Fruit fly (Drosophila melanogaster): ENCODE results near the gene Acsx2.

Gene Acsx2

dm6 chr3R:19730953-19731482 lies 47.5 kb upstream of the Acsx2 start:
- TF ChIP-seq zen2 (GFP tag; IDR thresholded peaks at IDR 0.05; ENCODE audit: partially characterized antibody) (peak; percentile 4; the same call in 1 of the 3 replicates), CG5953 (GFP tag; IDR thresholded peaks at IDR 0.05) (no peak), chinmo (GFP tag; IDR thresholded peaks at IDR 0.05; ENCODE audit: partially characterized antibody) (0 out of 4 replicates have a peak, but pooled peaks have one; percentile 7), Trl (optimal IDR thresholded peaks at IDR 0.05) (peak; percentile 46 to 70), Trl (GFP tag; optimal IDR thresholded peaks at IDR 0.05) (no peak), ewg (GFP tag; optimal IDR thresholded peaks at IDR 0.05) (peak; percentile 41), Adf1 (GFP tag; IDR thresholded peaks at IDR 0.05) (peak; percentile 92), cg (GFP tag; optimal IDR thresholded peaks at IDR 0.05) (peak; percentile 44), CG11504 (tag; optimal IDR thresholded peaks at IDR 0.05) (no peak), zfh2 (GFP tag; optimal IDR thresholded peaks at IDR 0.05) (no peak), CG8478 (optimal IDR thresholded peaks at IDR 0.05) (peak; percentile 9), row (GFP tag; IDR thresholded peaks at IDR 0.05) (no peak), CG11247 (GFP tag; IDR thresholded peaks at IDR 0.05) (no peak)

dm6 chr3R:19742893-19743292 lies 35.7 kb upstream of the Acsx2 start:
- TF ChIP-seq GATAe (GFP tag; conservative IDR thresholded peaks at IDR 0.05) (0 out of 2 replicates have a peak, but pooled peaks have one; percentile 30), BtbVII (GFP tag; optimal IDR thresholded peaks at IDR 0.05) (no peak), twi (tag; optimal IDR thresholded peaks at IDR 0.05) (no peak), Hr78 (GFP tag; optimal IDR thresholded peaks at IDR 0.05) (peak in 1 of 2 experiments; percentile 68), CG1529 (GFP tag; optimal IDR thresholded peaks at IDR 0.05) (no peak), Myb (GFP tag; optimal IDR thresholded peaks at IDR 0.05) (no peak), zen (tag; optimal IDR thresholded peaks at IDR 0.05) (no peak), bab2 (GFP tag; optimal IDR thresholded peaks at IDR 0.05) (no peak), sug (tag; optimal IDR thresholded peaks at IDR 0.05) (peak; percentile 92), fru (optimal IDR thresholded peaks at IDR 0.05) (no peak), Hey (tag; optimal IDR thresholded peaks at IDR 0.05) (peak; percentile 65), gro (GFP tag; optimal IDR thresholded peaks at IDR 0.05) (no peak), sc (optimal IDR thresholded peaks at IDR 0.05) (no peak), sc (GFP tag; optimal IDR thresholded peaks at IDR 0.05) (no peak), crol (GFP tag; IDR thresholded peaks at IDR 0.05) (peak; percentile 43; the same call in 1 of the 2 replicates), grn (GFP tag; optimal IDR thresholded peaks at IDR 0.05) (no peak), ttk (GFP tag; IDR thresholded peaks at IDR 0.05) (0 out of 2 replicates have a peak, but pooled peaks have one; percentile 30), Fer2 (tag; optimal IDR thresholded peaks at IDR 0.05) (no peak), sna (GFP tag; IDR thresholded peaks at IDR 0.05; ENCODE audit: partially characterized antibody) (no peak), grau (tag; optimal IDR thresholded peaks at IDR 0.05) (no peak), exex (tag; optimal IDR thresholded peaks at IDR 0.05) (peak; percentile 8), wek (GFP tag; optimal IDR thresholded peaks at IDR 0.05) (no peak), mirr (GFP tag; optimal IDR thresholded peaks at IDR 0.05) (no peak), CG2202 (tag; optimal IDR thresholded peaks at IDR 0.05) (no peak), CG15696 (tag; optimal IDR thresholded peaks at IDR 0.05) (no peak), ase (GFP tag; IDR thresholded peaks at IDR 0.05) (no peak), CG14441 (GFP tag; IDR thresholded peaks at IDR 0.05) (no peak), CG1233 (GFP tag; optimal IDR thresholded peaks at IDR 0.05) (no peak), klu (GFP tag; IDR thresholded peaks at IDR 0.05) (no peak)
